Comparison of ENCODE assay signal across 2 fruit fly cellular contexts in the genomic region with DNA sequence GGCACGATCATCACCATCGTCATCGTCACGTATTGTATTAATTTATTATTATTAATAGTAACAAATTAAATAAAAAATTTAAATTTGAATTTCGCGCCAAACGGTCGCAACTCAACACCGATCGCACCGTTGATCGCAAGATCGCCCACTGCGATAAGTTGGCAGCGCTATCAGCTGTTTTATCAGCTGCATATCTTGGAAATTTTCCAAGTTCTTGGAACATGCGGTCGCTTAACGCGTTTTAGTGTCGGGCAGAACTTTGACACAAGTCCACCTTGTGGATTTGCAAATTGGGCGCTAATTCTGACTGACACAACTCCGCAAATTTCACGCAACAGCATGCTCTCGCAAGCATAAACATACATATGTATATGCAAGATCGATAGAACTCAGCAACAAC.
TF ChIP-seq lines count a peak whose summit lies in the region.

No protein-coding gene starts in this region.

TF ChIP-seq in whole organism, adult, 20 proteins besides CTCF, POLR2A, EP300 and RAD21 (continued from another document):
- TF ChIP-seq CG12768 (GFP tag; optimal IDR thresholded peaks at IDR 0.05; lab: Kevin White, UChicago), result peak; percentile 73
- TF ChIP-seq Mnt (GFP tag; optimal IDR thresholded peaks at IDR 0.05; lab: Kevin White, UChicago), result peak; percentile 86

TF ChIP-seq in whole organism, embryonic, 481 proteins besides CTCF, POLR2A, EP300 and RAD21 (continued from another document and continues in another):
- 0 out of 2 replicates have a peak, but pooled peaks have one; percentile 25 for TF ChIP-seq stc (GFP tag; IDR thresholded peaks at IDR 0.05; lab: Robert Waterston, UW)
- 0 out of 4 replicates have a peak, but pooled peaks have one; percentile 31 for TF ChIP-seq Dll (GFP tag; IDR thresholded peaks at IDR 0.05; lab: Robert Waterston, UW; ENCODE audit: partially characterized antibody)
- TF ChIP-seq MBD-R2 (GFP tag; IDR thresholded peaks at IDR 0.05; lab: Robert Waterston, UW), result peak; percentile 88
- TF ChIP-seq CG34376 (GFP tag; optimal IDR thresholded peaks at IDR 0.05; lab: Kevin White, UChicago), result peak; percentile 77
- peak in 1 of 2 experiments; percentile 44 for TF ChIP-seq insv (GFP tag; optimal IDR thresholded peaks at IDR 0.05; lab: Kevin White, UChicago)
- TF ChIP-seq CG10209 (GFP tag; optimal IDR thresholded peaks at IDR 0.05; lab: Kevin White, UChicago), result peak; percentile 24
- TF ChIP-seq NFAT (GFP tag; IDR thresholded peaks at IDR 0.05; lab: Robert Waterston, UW), result peak; percentile 95
- peak in 1 of 2 experiments; percentile 40 for TF ChIP-seq Pdp1 (GFP tag; optimal IDR thresholded peaks at IDR 0.05; lab: Kevin White, UChicago)
- TF ChIP-seq cas (GFP tag; IDR thresholded peaks at IDR 0.05; lab: Robert Waterston, UW), result no peak
- peak; percentile 16 for TF ChIP-seq exex (tag; optimal IDR thresholded peaks at IDR 0.05; lab: Kevin White, UChicago)
- TF ChIP-seq CG17361 (GFP tag; IDR thresholded peaks at IDR 0.05; lab: Robert Waterston, UW), result 0 out of 3 replicates have a peak, but pooled peaks have one; percentile 11
- peak; percentile 44 for TF ChIP-seq nom (GFP tag; optimal IDR thresholded peaks at IDR 0.05; lab: Kevin White, UChicago)
- TF ChIP-seq amos (GFP tag; IDR thresholded peaks at IDR 0.05; lab: Robert Waterston, UW; ENCODE audit: partially characterized antibody), result peak; percentile 33; the same call in 1 of the 2 replicates
- no peak for TF ChIP-seq CG7556 (GFP tag; optimal IDR thresholded peaks at IDR 0.05; lab: Kevin White, UChicago)
- peak; percentile 96 for TF ChIP-seq Dp (GFP tag; optimal IDR thresholded peaks at IDR 0.05; lab: Kevin White, UChicago)
- peak; percentile 12 for TF ChIP-seq bcd (GFP tag; optimal IDR thresholded peaks at IDR 0.05; lab: Kevin White, UChicago)
- TF ChIP-seq BtbVII (GFP tag; optimal IDR thresholded peaks at IDR 0.05; lab: Kevin White, UChicago), result peak; percentile 16
- TF ChIP-seq vfl (GFP tag; optimal IDR thresholded peaks at IDR 0.05; lab: Kevin White, UChicago), result no peak
- TF ChIP-seq sens (GFP tag; lab: Kevin White, UChicago), result no peak
- no peak for TF ChIP-seq dati (GFP tag; IDR thresholded peaks at IDR 0.05; lab: Robert Waterston, UW)
- peak; percentile 36 for TF ChIP-seq phol (tag; optimal IDR thresholded peaks at IDR 0.05; lab: Kevin White, UChicago)
- TF ChIP-seq CG15601 (tag; optimal IDR thresholded peaks at IDR 0.05; lab: Kevin White, UChicago), result peak; percentile 37
- TF ChIP-seq Ets97D (GFP tag; optimal IDR thresholded peaks at IDR 0.05; lab: Kevin White, UChicago), result peak; percentile 48
- no peak for TF ChIP-seq bowl (GFP tag; IDR thresholded peaks at IDR 0.05; lab: Robert Waterston, UW)
- peak; percentile 48; the same call in 1 of the 3 replicates for TF ChIP-seq ken (GFP tag; IDR thresholded peaks at IDR 0.05; lab: Robert Waterston, UW)
- TF ChIP-seq CG17912 (GFP tag; optimal IDR thresholded peaks at IDR 0.05; lab: Kevin White, UChicago), result peak; percentile 41
- no peak for TF ChIP-seq kah (GFP tag; optimal IDR thresholded peaks at IDR 0.05; lab: Kevin White, UChicago)
- peak; percentile 41 for TF ChIP-seq Myb (GFP tag; optimal IDR thresholded peaks at IDR 0.05; lab: Kevin White, UChicago)
- no peak for TF ChIP-seq tna (GFP tag; IDR thresholded peaks at IDR 0.05; lab: Robert Waterston, UW; ENCODE audit: partially characterized antibody)
- peak; percentile 77 for TF ChIP-seq CG15514 (GFP tag; optimal IDR thresholded peaks at IDR 0.05; lab: Kevin White, UChicago)
- TF ChIP-seq eyg (GFP tag; optimal IDR thresholded peaks at IDR 0.05; lab: Kevin White, UChicago), result no peak
- TF ChIP-seq Xrp1 (GFP tag; IDR thresholded peaks at IDR 0.05; lab: Robert Waterston, UW), result peak; percentile 53
- TF ChIP-seq pfk (GFP tag; optimal IDR thresholded peaks at IDR 0.05; lab: Kevin White, UChicago), result peak; percentile 35
- no peak for TF ChIP-seq Ets65A (GFP tag; lab: Kevin White, UChicago)
- peak; percentile 13; the same call in 1 of the 2 replicates for TF ChIP-seq CG4360 (GFP tag; IDR thresholded peaks at IDR 0.05; lab: Robert Waterston, UW)
- TF ChIP-seq ac (GFP tag; optimal IDR thresholded peaks at IDR 0.05; lab: Kevin White, UChicago), result no peak
- peak; percentile 27 for TF ChIP-seq CG3281 (GFP tag; optimal IDR thresholded peaks at IDR 0.05; lab: Kevin White, UChicago)
- peak; percentile 75; the same call in 2 of the 4 replicates for TF ChIP-seq chinmo (GFP tag; IDR thresholded peaks at IDR 0.05; lab: Robert Waterston, UW; ENCODE audit: partially characterized antibody)
- peak; percentile 11 for TF ChIP-seq gsb-n (tag; optimal IDR thresholded peaks at IDR 0.05; lab: Kevin White, UChicago)
- peak; percentile 48 for TF ChIP-seq Max (GFP tag; optimal IDR thresholded peaks at IDR 0.05; lab: Kevin White, UChicago)
- peak; percentile 100 for TF ChIP-seq trem (tag; optimal IDR thresholded peaks at IDR 0.05; lab: Kevin White, UChicago)
- peak; percentile 68 for TF ChIP-seq NfI (GFP tag; optimal IDR thresholded peaks at IDR 0.05; lab: Kevin White, UChicago)
- peak; percentile 94 for TF ChIP-seq CG2116 (GFP tag; optimal IDR thresholded peaks at IDR 0.05; lab: Kevin White, UChicago)
- 0 out of 2 replicates have a peak, but pooled peaks have one; percentile 28 for TF ChIP-seq Atf6 (GFP tag; IDR thresholded peaks at IDR 0.05; lab: Robert Waterston, UW)
- TF ChIP-seq caup (GFP tag; optimal IDR thresholded peaks at IDR 0.05; lab: Kevin White, UChicago; ENCODE audit: severe bottlenecking), result peak; percentile 24
- peak; percentile 35; the same call in 1 of the 2 replicates for TF ChIP-seq bbx (GFP tag; IDR thresholded peaks at IDR 0.05; lab: Robert Waterston, UW; ENCODE audit: partially characterized antibody)
- peak; percentile 9 for TF ChIP-seq Xbp1 (GFP tag; optimal IDR thresholded peaks at IDR 0.05; lab: Kevin White, UChicago)
- peak; percentile 53 for TF ChIP-seq CG1603 (tag; optimal IDR thresholded peaks at IDR 0.05; lab: Kevin White, UChicago)
- TF ChIP-seq CG8290 (GFP tag; optimal IDR thresholded peaks at IDR 0.05; lab: Kevin White, UChicago), result peak; percentile 13
- no peak for TF ChIP-seq CG8290 (tag; optimal IDR thresholded peaks at IDR 0.05; lab: Kevin White, UChicago)
- TF ChIP-seq CG10979 (tag; optimal IDR thresholded peaks at IDR 0.05; lab: Kevin White, UChicago), result peak; percentile 28
- TF ChIP-seq CG17359 (tag; optimal IDR thresholded peaks at IDR 0.05; lab: Kevin White, UChicago), result no peak
- TF ChIP-seq CG16779 (GFP tag; IDR thresholded peaks at IDR 0.05; lab: Robert Waterston, UW), result no peak
- TF ChIP-seq Jarid2 (GFP tag; optimal IDR thresholded peaks at IDR 0.05; lab: Kevin White, UChicago), result peak; percentile 62
- peak; percentile 70 for TF ChIP-seq ftz-f1 (GFP tag; optimal IDR thresholded peaks at IDR 0.05; lab: Kevin White, UChicago)
- no peak for TF ChIP-seq CG15269 (tag; optimal IDR thresholded peaks at IDR 0.05; lab: Kevin White, UChicago)
- TF ChIP-seq B-H2 (GFP tag; optimal IDR thresholded peaks at IDR 0.05; lab: Kevin White, UChicago), result peak; percentile 68
- peak; percentile 39 for TF ChIP-seq BEAF-32 (GFP tag; optimal IDR thresholded peaks at IDR 0.05; lab: Kevin White, UChicago)
- TF ChIP-seq lilli (GFP tag; optimal IDR thresholded peaks at IDR 0.05; lab: Kevin White, UChicago), result peak; percentile 8
- peak; percentile 38 for TF ChIP-seq lab (GFP tag; optimal IDR thresholded peaks at IDR 0.05; lab: Kevin White, UChicago)
- TF ChIP-seq nau (GFP tag; optimal IDR thresholded peaks at IDR 0.05; lab: Kevin White, UChicago), result no peak
- TF ChIP-seq pzg (GFP tag; optimal IDR thresholded peaks at IDR 0.05; lab: Kevin White, UChicago), result peak; percentile 75
- TF ChIP-seq Dip3 (GFP tag; optimal IDR thresholded peaks at IDR 0.05; lab: Kevin White, UChicago), result no peak
- peak; percentile 14 for TF ChIP-seq PHDP (tag; optimal IDR thresholded peaks at IDR 0.05; lab: Kevin White, UChicago)
- no peak for TF ChIP-seq Oli (tag; optimal IDR thresholded peaks at IDR 0.05; lab: Kevin White, UChicago)
- peak; percentile 31 for TF ChIP-seq CG10543 (GFP tag; optimal IDR thresholded peaks at IDR 0.05; lab: Kevin White, UChicago)
- no peak for TF ChIP-seq ssp (GFP tag; IDR thresholded peaks at IDR 0.05; lab: Robert Waterston, UW)
- peak; percentile 56 for TF ChIP-seq HmgZ (tag; optimal IDR thresholded peaks at IDR 0.05; lab: Kevin White, UChicago)
- no peak for TF ChIP-seq sna (GFP tag; IDR thresholded peaks at IDR 0.05; lab: Robert Waterston, UW; ENCODE audit: partially characterized antibody)
- TF ChIP-seq sisA (GFP tag; IDR thresholded peaks at IDR 0.05; lab: Robert Waterston, UW), result no peak
- no peak for TF ChIP-seq CG18764 (GFP tag; optimal IDR thresholded peaks at IDR 0.05; lab: Kevin White, UChicago)
- TF ChIP-seq Hr78 (GFP tag; optimal IDR thresholded peaks at IDR 0.05; lab: Kevin White, UChicago), result peak in 1 of 2 experiments; percentile 22
- TF ChIP-seq Med (GFP tag; lab: Kevin White, UChicago), result peak; percentile 76
- TF ChIP-seq grau (tag; optimal IDR thresholded peaks at IDR 0.05; lab: Kevin White, UChicago), result peak; percentile 9
- peak; percentile 30 for TF ChIP-seq MTF-1 (GFP tag; optimal IDR thresholded peaks at IDR 0.05; lab: Kevin White, UChicago; ENCODE audit: borderline replicate concordance)
- TF ChIP-seq nmo (GFP tag; optimal IDR thresholded peaks at IDR 0.05; lab: Kevin White, UChicago), result peak; percentile 7
- peak; percentile 36 for TF ChIP-seq CG2120 (GFP tag; optimal IDR thresholded peaks at IDR 0.05; lab: Kevin White, UChicago)
- peak; percentile 66 for TF ChIP-seq ci (GFP tag; IDR thresholded peaks at IDR 0.05; lab: Robert Waterston, UW)
- peak; percentile 21 for TF ChIP-seq CG6854 (GFP tag; optimal IDR thresholded peaks at IDR 0.05; lab: Kevin White, UChicago)
- TF ChIP-seq kni (GFP tag; optimal IDR thresholded peaks at IDR 0.05; lab: Kevin White, UChicago), result peak; percentile 14
- no peak for TF ChIP-seq HLH4C (GFP tag; IDR thresholded peaks at IDR 0.05; lab: Robert Waterston, UW; ENCODE audit: partially characterized antibody)
- peak; percentile 94 for TF ChIP-seq dm (GFP tag; optimal IDR thresholded peaks at IDR 0.05; lab: Kevin White, UChicago)
- TF ChIP-seq Scr (GFP tag; IDR thresholded peaks at IDR 0.05; lab: Robert Waterston, UW; ENCODE audit: partially characterized antibody), result peak; percentile 34; the same call in 1 of the 2 replicates
- TF ChIP-seq CG12769 (tag; optimal IDR thresholded peaks at IDR 0.05; lab: Kevin White, UChicago), result peak; percentile 42
- TF ChIP-seq sug (tag; optimal IDR thresholded peaks at IDR 0.05; lab: Kevin White, UChicago), result peak; percentile 46
- peak; percentile 7 for TF ChIP-seq CG18262 (tag; optimal IDR thresholded peaks at IDR 0.05; lab: Kevin White, UChicago)
- TF ChIP-seq CG17385 (GFP tag; optimal IDR thresholded peaks at IDR 0.05; lab: Kevin White, UChicago), result peak; percentile 8
- TF ChIP-seq bsh (GFP tag; optimal IDR thresholded peaks at IDR 0.05; lab: Kevin White, UChicago), result peak in 1 of 2 experiments; percentile 11
- 0 out of 3 replicates have a peak, but pooled peaks have one; percentile 26 for TF ChIP-seq Dbx (GFP tag; IDR thresholded peaks at IDR 0.05; lab: Robert Waterston, UW)
- TF ChIP-seq CG10267 (tag; optimal IDR thresholded peaks at IDR 0.05; lab: Kevin White, UChicago), result peak; percentile 96
- peak; percentile 39 for TF ChIP-seq twi (tag; optimal IDR thresholded peaks at IDR 0.05; lab: Kevin White, UChicago)
- TF ChIP-seq lmd (GFP tag; IDR thresholded peaks at IDR 0.05; lab: Robert Waterston, UW), result no peak
- TF ChIP-seq lola (GFP tag; optimal IDR thresholded peaks at IDR 0.05; lab: Kevin White, UChicago), result no peak
- no peak for TF ChIP-seq CG12219 (GFP tag; optimal IDR thresholded peaks at IDR 0.05; lab: Kevin White, UChicago)
- TF ChIP-seq E2f2 (GFP tag; IDR thresholded peaks at IDR 0.05; lab: Robert Waterston, UW), result peak; percentile 98
- peak; percentile 37 for TF ChIP-seq zen (tag; optimal IDR thresholded peaks at IDR 0.05; lab: Kevin White, UChicago)
- TF ChIP-seq CG16813 (GFP tag; IDR thresholded peaks at IDR 0.05; lab: Robert Waterston, UW; ENCODE audit: partially characterized antibody), result peak; percentile 32; the same call in 1 of the 3 replicates
- no peak for TF ChIP-seq cwo (GFP tag; optimal IDR thresholded peaks at IDR 0.05; lab: Kevin White, UChicago)
- peak in 1 of 2 experiments; percentile 19 for TF ChIP-seq tll (GFP tag; optimal IDR thresholded peaks at IDR 0.05; lab: Kevin White, UChicago)
- TF ChIP-seq CG18011 (GFP tag; optimal IDR thresholded peaks at IDR 0.05; lab: Kevin White, UChicago), result peak; percentile 31
- TF ChIP-seq Stat92E (GFP tag; optimal IDR thresholded peaks at IDR 0.05; lab: Kevin White, UChicago), result peak in 1 of 3 experiments; percentile 98
- TF ChIP-seq CG9215 (GFP tag; IDR thresholded peaks at IDR 0.05; lab: Robert Waterston, UW), result no peak
- TF ChIP-seq mirr (GFP tag; optimal IDR thresholded peaks at IDR 0.05; lab: Kevin White, UChicago), result peak; percentile 38
- TF ChIP-seq CG18599 (GFP tag; optimal IDR thresholded peaks at IDR 0.05; lab: Kevin White, UChicago), result peak; percentile 3
- peak; percentile 4 for TF ChIP-seq CG30020 (tag; optimal IDR thresholded peaks at IDR 0.05; lab: Kevin White, UChicago)
- no peak for TF ChIP-seq unpg (GFP tag; optimal IDR thresholded peaks at IDR 0.05; lab: Kevin White, UChicago)
- TF ChIP-seq CG7839 (tag; optimal IDR thresholded peaks at IDR 0.05; lab: Kevin White, UChicago), result no peak
- peak; percentile 49 for TF ChIP-seq CG9797 (GFP tag; optimal IDR thresholded peaks at IDR 0.05; lab: Kevin White, UChicago)
- TF ChIP-seq CG4617 (GFP tag; optimal IDR thresholded peaks at IDR 0.05; lab: Kevin White, UChicago; ENCODE audit: borderline replicate concordance), result no peak
- peak; percentile 30 for TF ChIP-seq CG12659 (GFP tag; optimal IDR thresholded peaks at IDR 0.05; lab: Kevin White, UChicago)
- TF ChIP-seq CG13775 (GFP tag; optimal IDR thresholded peaks at IDR 0.05; lab: Kevin White, UChicago), result no peak
- TF ChIP-seq unc-4 (GFP tag; IDR thresholded peaks at IDR 0.05; lab: Robert Waterston, UW; ENCODE audit: partially characterized antibody), result 0 out of 2 replicates have a peak, but pooled peaks have one; percentile 23
- TF ChIP-seq Opbp (GFP tag; IDR thresholded peaks at IDR 0.05; lab: Robert Waterston, UW; ENCODE audit: partially characterized antibody), result peak; percentile 52; the same call in 1 of the 3 replicates
- TF ChIP-seq so (GFP tag; IDR thresholded peaks at IDR 0.05; lab: Robert Waterston, UW), result peak; percentile 35; the same call in 1 of the 3 replicates
- TF ChIP-seq CG4424 (GFP tag; optimal IDR thresholded peaks at IDR 0.05; lab: Kevin White, UChicago), result no peak
- TF ChIP-seq grn (GFP tag; optimal IDR thresholded peaks at IDR 0.05; lab: Kevin White, UChicago), result peak; percentile 83
- peak; percentile 11 for TF ChIP-seq run (tag; optimal IDR thresholded peaks at IDR 0.05; lab: Kevin White, UChicago)
- TF ChIP-seq Fer1 (GFP tag; optimal IDR thresholded peaks at IDR 0.05; lab: Kevin White, UChicago), result peak; percentile 38
- TF ChIP-seq HLHmδ (GFP tag; optimal IDR thresholded peaks at IDR 0.05; lab: Kevin White, UChicago), result peak; percentile 18
